Worm (Caenorhabditis elegans): Measurements from ENCODE around the gene nep-20.

Gene nep-20

DNA sequence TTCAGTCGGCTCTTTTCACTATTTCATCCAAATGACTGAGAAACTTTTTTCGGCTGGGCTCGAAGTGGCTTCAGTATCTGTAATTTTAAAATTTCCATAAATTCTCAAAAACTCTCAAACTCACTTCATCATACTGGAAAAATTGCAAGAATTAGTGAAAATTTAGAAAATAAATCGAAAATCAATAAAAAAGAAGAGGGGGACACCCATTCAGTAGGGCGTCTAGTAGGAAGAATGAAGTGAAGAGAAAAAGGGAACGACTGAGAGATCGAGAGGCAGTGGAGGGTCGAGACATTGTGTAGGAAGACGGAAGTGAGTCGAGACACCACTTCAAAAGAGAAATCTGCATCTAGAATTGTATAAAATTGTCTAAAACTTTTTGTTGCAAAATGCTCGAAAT is 21.5 kb downstream of the nep-20 start:
- TF ChIP-seq him-1 (tag; optimal IDR thresholded peaks at IDR 0.05) (no peak), dao-5 (tag; optimal IDR thresholded peaks at IDR 0.05) (no peak), W03F9.2 (tag; optimal IDR thresholded peaks at IDR 0.05) (no peak)

DNA sequence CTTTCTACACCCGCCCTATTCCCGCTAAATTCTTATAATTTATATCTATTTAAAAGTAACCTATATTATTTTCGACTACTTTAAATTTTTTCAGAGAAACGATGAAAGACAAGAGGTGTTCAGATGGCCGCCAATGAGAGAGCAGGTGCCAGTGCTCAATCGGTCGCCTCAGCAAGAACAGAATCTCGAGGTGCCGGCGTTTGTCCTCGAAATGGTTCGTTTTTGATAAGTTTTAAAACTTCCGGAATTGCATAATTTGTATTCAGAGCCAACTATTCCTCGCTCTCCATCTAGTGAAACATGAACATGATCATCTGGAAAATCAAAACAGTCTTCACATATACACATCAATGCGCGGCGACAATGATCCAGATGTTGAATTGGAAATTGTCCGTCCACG is 24.4 kb downstream of the nep-20 start, which contains the start of gene bath-23:
bath-23 (plus strand) TSS at position 301 of the 400 bp plus-strand sequence.
- TF ChIP-seq him-1 (tag; optimal IDR thresholded peaks at IDR 0.05) (no peak), W03F9.2 (tag; optimal IDR thresholded peaks at IDR 0.05) (no peak), dao-5 (tag; optimal IDR thresholded peaks at IDR 0.05) (no peak)

DNA sequence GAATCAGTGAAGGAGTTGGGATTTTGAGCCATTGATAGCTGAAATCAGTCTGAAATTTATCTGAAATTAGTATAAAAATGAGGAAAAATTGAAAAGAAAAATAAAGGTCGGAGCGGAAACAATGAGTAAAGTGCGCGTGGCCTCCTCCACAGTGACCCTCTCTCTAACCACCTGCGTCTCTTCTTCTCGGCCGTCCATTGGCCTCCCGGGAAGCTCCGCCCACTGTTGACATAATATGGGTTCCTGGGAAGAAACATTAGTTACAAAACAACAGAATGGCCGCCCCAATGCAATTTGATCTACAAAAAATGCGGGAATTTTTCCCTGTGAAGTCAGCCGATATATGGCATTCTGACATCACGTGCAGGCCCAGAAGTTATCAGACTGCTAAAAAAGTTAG is 25.3 kb downstream of the nep-20 start, which contains the start of gene Y49F6C.8:
Y49F6C.8 (minus strand) TSS at position 51 of the 400 bp plus-strand sequence.
- TF ChIP-seq him-1 (tag; optimal IDR thresholded peaks at IDR 0.05) (no peak), dao-5 (tag; optimal IDR thresholded peaks at IDR 0.05) (no peak), W03F9.2 (tag; optimal IDR thresholded peaks at IDR 0.05) (no peak)

DNA sequence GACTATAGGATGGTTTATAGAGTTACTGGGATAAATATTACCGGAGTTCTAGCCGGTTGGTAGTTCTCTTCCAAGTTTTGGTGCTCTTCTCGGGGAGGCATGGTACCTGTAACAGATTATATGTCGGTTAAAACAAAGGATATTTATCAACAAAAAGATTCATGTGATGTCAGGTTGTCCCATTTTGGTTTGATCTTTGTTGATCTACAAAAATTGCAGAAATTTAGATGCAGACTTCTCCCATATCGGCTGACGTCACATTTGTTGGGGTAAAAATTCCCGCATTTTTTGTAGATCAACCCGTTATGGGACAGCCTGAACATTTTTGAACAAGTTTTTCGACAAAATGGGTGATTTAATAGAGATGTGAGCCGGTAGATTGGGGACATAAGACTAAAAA is 27.3 kb downstream of the nep-20 start, which contains the start of gene Y49F6C.7:
Y49F6C.7 (minus strand) TSS at position 101 of the 400 bp plus-strand sequence.
- TF ChIP-seq W03F9.2 (tag; optimal IDR thresholded peaks at IDR 0.05): no peak

DNA sequence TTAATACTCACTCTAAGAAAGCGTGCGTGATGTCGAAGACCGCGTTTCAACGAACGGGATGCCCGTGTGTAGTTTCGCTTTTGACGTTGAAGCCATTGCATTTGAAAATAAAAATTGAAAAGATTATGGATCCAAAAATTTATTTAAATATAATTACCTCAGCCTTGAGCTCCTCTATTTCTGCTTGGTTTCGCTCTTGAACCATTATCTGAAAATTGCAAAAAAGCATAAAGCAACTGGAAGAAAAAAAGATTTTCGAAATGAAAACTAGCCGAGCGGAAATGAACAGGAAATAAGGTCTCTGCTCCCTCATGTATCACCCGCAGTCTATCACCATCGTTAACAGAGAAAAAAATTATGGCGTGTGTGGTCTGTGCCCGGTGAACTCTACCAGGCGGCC is 28.3 kb downstream of the nep-20 start, which contains the start of gene Y49F6C.6:
Y49F6C.6 (minus strand) TSS at position 101 of the 400 bp plus-strand sequence.
- TF ChIP-seq W03F9.2 (tag; optimal IDR thresholded peaks at IDR 0.05): no peak
- no peak for TF ChIP-seq him-1 (tag; optimal IDR thresholded peaks at IDR 0.05)
- TF ChIP-seq dao-5 (tag; optimal IDR thresholded peaks at IDR 0.05): no peak

DNA sequence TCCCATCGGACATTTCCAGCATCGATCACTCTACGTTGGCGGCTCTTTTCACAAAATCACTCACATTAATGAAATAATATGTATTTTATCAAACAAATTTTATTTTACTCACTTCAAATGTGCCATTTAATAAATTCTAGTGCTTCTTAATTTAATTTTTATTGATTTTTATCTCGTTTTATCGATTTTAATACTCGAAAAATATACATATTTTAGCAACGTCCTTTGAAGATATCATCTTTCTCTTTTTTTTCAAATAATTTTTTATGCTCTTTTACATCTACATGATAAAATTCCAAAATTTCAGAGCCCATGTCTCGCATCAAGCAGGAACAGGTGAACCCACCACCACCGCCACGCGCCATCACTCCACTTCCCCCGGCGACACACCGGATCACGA is 36.5 kb downstream of the nep-20 start, which contains the start of the genes lido-14 and bath-27:
lido-14 (plus strand) TSS at position 301 of the 400 bp plus-strand sequence.
bath-27 (plus strand) TSS at position 306 of the 400 bp plus-strand sequence.
- TF ChIP-seq dao-5 (tag; optimal IDR thresholded peaks at IDR 0.05): no peak
- TF ChIP-seq W03F9.2 (tag; optimal IDR thresholded peaks at IDR 0.05): no peak
- no peak for TF ChIP-seq him-1 (tag; optimal IDR thresholded peaks at IDR 0.05)

DNA sequence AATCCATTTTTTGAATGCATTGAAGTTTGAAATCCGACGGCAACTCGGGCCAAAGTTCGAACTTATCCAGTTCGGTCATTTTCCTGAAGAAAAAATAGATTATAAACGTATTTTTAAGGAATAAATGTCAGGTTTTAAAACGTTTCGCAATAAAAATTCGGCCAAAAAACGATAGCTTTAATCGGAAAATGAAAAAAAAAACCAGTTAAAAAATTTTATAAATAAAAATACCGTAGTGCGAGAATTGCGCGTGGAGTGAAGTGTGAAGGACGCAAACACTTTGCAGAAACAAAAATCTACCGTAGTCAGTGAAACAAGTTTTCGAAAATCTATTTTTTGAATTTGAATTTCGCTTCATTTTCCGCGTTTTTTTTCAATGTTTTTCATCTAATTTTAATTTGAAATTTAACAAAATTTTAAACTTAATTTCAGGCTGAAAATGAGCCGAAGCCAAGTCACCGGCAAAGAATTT is 45.5 kb downstream of the nep-20 start, which contains the start of gene F14D2.8:
F14D2.8 (minus strand) TSS at position 51 of the 472 bp plus-strand sequence.
- no peak for TF ChIP-seq W03F9.2 (tag; optimal IDR thresholded peaks at IDR 0.05)
- TF ChIP-seq dao-5 (tag; optimal IDR thresholded peaks at IDR 0.05): no peak
- no peak for TF ChIP-seq him-1 (tag; optimal IDR thresholded peaks at IDR 0.05)

DNA sequence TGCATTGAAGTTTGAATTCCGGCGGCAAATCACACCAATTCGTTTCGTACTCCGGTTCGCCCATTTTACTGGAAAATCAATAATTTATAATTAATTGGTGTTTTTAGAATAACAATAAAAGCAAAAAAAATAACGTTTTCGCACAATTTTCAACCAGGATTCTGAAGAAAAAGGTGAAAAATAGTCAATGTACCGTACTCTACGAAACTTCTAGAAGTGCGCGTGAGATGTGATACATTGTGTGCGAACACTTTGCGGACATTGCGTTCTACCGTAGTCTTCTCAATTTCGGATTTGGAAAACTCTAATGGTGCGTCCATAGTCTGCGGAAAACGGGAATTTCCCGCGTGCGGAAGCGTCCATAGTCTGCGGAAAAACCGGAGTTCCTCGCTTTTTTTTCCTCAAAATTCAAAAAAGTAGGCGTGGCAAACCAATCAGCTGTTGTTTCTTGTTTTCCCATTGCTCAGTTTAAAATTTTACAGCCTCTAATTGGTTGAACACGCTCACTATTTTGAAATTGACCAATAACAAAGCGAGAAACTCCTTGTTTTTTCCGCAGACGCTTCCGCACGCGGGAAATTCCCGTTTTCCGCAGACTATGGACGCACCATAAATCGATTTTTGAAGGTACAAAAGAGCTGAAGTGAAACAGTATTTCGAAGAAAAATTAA is 47.3 kb downstream of the nep-20 start, which contains the start of the genes F14D2.14 and bath-29:
F14D2.14 (minus strand) TSS at position 51 of the 671 bp plus-strand sequence.
bath-29 (plus strand) TSS at position 621 of the 671 bp plus-strand sequence.
- TF ChIP-seq W03F9.2 (tag; optimal IDR thresholded peaks at IDR 0.05) (no peak), dao-5 (tag; optimal IDR thresholded peaks at IDR 0.05) (no peak), him-1 (tag; optimal IDR thresholded peaks at IDR 0.05) (no peak)

DNA sequence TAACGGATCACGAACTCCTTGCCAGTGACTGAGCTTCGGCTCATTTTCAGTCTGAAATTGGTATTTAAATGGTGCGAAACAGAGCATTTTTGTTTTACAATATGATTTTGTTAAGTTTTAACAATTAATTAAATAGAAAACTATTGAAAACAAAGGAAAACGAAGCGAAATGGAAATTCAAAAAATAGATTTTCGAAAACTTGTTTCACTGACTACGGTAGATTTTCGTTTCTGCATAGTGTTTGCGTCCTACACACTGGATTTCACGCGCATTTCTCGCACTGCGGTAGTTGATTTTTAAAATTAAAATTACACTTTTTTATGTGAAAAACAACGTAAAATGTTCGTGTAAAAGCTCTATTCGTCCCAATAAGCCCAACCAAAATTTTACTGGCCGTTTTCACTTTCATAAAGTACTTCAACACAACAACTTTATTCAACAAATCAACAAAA is 49.0 kb downstream of the nep-20 start, which contains the start of gene bath-30:
bath-30 (minus strand) TSS at position 51 of the 453 bp plus-strand sequence.
- TF ChIP-seq W03F9.2 (tag; optimal IDR thresholded peaks at IDR 0.05): no peak
- no peak for TF ChIP-seq dao-5 (tag; optimal IDR thresholded peaks at IDR 0.05)
- no peak for TF ChIP-seq him-1 (tag; optimal IDR thresholded peaks at IDR 0.05)

DNA sequence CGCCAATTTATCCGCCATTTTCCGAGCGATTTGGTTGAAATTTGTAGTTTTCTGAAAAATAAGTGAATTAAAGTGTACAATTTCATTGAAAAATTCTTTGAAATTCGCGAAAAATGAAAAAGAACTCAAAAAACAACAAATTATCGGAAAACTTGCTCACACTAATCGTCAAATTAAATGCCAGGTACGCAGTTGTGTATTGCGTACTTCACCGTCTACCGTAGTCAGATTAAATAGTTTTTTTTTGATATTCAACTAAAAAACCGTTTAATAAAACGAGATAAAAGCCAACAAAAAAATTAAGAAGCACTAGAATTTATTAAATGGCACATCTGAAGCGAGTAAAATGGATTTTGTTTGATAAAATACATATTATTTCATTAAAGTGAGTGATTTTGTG is 50.5 kb downstream of the nep-20 start, which contains the start of gene bath-28:
bath-28 (minus strand) TSS at position 51 of the 400 bp plus-strand sequence.
- TF ChIP-seq dao-5 (tag; optimal IDR thresholded peaks at IDR 0.05) (no peak), W03F9.2 (tag; optimal IDR thresholded peaks at IDR 0.05) (no peak), him-1 (tag; optimal IDR thresholded peaks at IDR 0.05) (no peak)

DNA sequence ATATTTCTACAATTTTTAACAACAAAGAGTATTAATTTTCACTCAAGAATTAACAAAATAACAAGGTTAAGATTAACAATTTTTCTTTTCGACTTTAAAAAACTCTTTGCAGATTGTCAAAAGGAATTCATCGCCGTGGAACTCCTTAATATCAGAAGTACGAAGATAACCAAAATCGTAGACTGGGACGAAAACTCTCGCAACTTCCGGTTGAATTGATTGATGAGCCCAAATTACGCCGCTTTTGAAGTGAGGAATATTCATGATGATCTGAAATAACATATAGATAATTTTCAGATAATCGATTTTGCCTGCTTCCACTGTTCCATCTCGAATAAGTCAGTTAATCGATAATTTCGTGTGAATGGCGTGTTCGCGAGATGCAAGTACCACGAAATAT is 51.7 kb downstream of the nep-20 start, which contains the start of gene F14D2.15:
F14D2.15 (minus strand) TSS at position 101 of the 400 bp plus-strand sequence.
- TF ChIP-seq W03F9.2 (tag; optimal IDR thresholded peaks at IDR 0.05) (no peak), dao-5 (tag; optimal IDR thresholded peaks at IDR 0.05) (no peak), him-1 (tag; optimal IDR thresholded peaks at IDR 0.05) (no peak)
